Fruit fly (Drosophila melanogaster) whole organism, embryonic: ENCODE results near the gene CG34436.

Experiments
- Atf-2 ChIP-seq: fragments of 200-800 bp; sonication (Bioruptor generic); optimal IDR thresholded peaks from 2 replicates; lab custom pipeline; 2016; ENCODE audit warnings: missing biosample characterization, missing genetic modification characterization
- CG10431 ChIP-seq: fragments of 200-800 bp; sonication (Bioruptor generic); optimal IDR thresholded peaks from 3 replicates; lab custom pipeline; 2018; ENCODE audit warnings: missing biosample characterization, mild to moderate bottlenecking, missing genetic modification characterization
- CG10462 ChIP-seq: fragments of 200-800 bp; sonication (Bioruptor generic); optimal IDR thresholded peaks from 2 replicates; lab custom pipeline; 2016; ENCODE audit warnings: missing biosample characterization, missing genetic modification characterization
- CG11093 ChIP-seq: fragments of 200-800 bp; sonication (Bioruptor generic); IDR thresholded peaks from 3 replicates; pipeline ENCODE4 v1.3.6; 2022; ENCODE audit warnings: missing biosample characterization, missing genetic modification characterization
- CG1233 ChIP-seq: fragments of 200-800 bp; sonication (Bioruptor generic); optimal IDR thresholded peaks from 4 replicates; lab custom pipeline; 2018; ENCODE audit warnings: missing biosample characterization, mild to moderate bottlenecking, missing genetic modification characterization
- CG13123 ChIP-seq: fragments of 200-800 bp; sonication (Bioruptor generic); optimal IDR thresholded peaks from 2 replicates; lab custom pipeline; 2016; ENCODE audit warnings: missing biosample characterization, missing genetic modification characterization
- CG13894 ChIP-seq: fragments of 200-800 bp; sonication (Bioruptor generic); optimal IDR thresholded peaks from 3 replicates; lab custom pipeline; 2018; ENCODE audit warnings: missing biosample characterization, mild to moderate bottlenecking, missing genetic modification characterization, moderate library complexity
- CG16779 ChIP-seq: fragments of 200-800 bp; sonication (Bioruptor generic); IDR thresholded peaks from 2 replicates; pipeline ENCODE4 v1.3.6; 2022; ENCODE audit warnings: missing biosample characterization, missing genetic modification characterization
- CG17385 ChIP-seq: fragments of 200-800 bp; sonication (Bioruptor generic); optimal IDR thresholded peaks from 3 replicates; lab custom pipeline; 2018; ENCODE audit warnings: missing biosample characterization, mild to moderate bottlenecking, missing genetic modification characterization
- CG18476 ChIP-seq: fragments of 200-800 bp; sonication (Bioruptor generic); optimal IDR thresholded peaks from 2 replicates; lab custom pipeline; 2016; ENCODE audit warnings: missing biosample characterization, mild to moderate bottlenecking, missing genetic modification characterization
- CG2199 ChIP-seq: fragments of 200-800 bp; sonication (Bioruptor generic); IDR thresholded peaks from 3 replicates; pipeline ENCODE4 v1.3.6; 2022; ENCODE audit warnings: missing biosample characterization, missing genetic modification characterization
- CG2875 ChIP-seq: fragments of 200-800 bp; sonication (Bioruptor generic); optimal IDR thresholded peaks from 2 replicates; lab custom pipeline; 2017; ENCODE audit warnings: missing biosample characterization, mild to moderate bottlenecking, missing genetic modification characterization, missing genetic modification reagents
- CG31224 ChIP-seq: fragments of 200-800 bp; sonication (Bioruptor generic); IDR thresholded peaks from 2 replicates; pipeline ENCODE4 v1.3.6; 2022; ENCODE audit warnings: missing biosample characterization, missing genetic modification characterization
- CG32767 ChIP-seq: fragments of 200-800 bp; sonication (Bioruptor generic); IDR thresholded peaks from 2 replicates; pipeline ENCODE4 v1.3.6; 2022; ENCODE audit warnings: missing biosample characterization, missing genetic modification characterization
- CG32772 ChIP-seq: fragments of 200-800 bp; sonication (Bioruptor generic); IDR thresholded peaks from 2 replicates; pipeline ENCODE4 v1.3.6; 2022; ENCODE audit warnings: missing biosample characterization, missing genetic modification characterization
- CG42726 ChIP-seq: fragments of 200-800 bp; sonication (Bioruptor generic); IDR thresholded peaks from 2 replicates; pipeline ENCODE4 v1.3.6; 2022; ENCODE audit warnings: missing biosample characterization, missing genetic modification characterization; ENCODE audit not compliant: partially characterized antibody
- CG4282 ChIP-seq: fragments of 200-800 bp; sonication (Bioruptor generic); optimal IDR thresholded peaks from 2 replicates; lab custom pipeline; 2016; ENCODE audit warnings: missing biosample characterization, missing genetic modification characterization
- CG4360 ChIP-seq: fragments of 200-800 bp; sonication (Bioruptor generic); IDR thresholded peaks from 2 replicates; pipeline ENCODE4 v1.3.6; 2022; ENCODE audit warnings: missing biosample characterization, missing genetic modification characterization
- CG4404 ChIP-seq: fragments of 200-800 bp; sonication (Bioruptor generic); IDR thresholded peaks from 2 replicates; pipeline ENCODE4 v1.3.6; 2022; ENCODE audit warnings: missing biosample characterization, missing genetic modification characterization
- CG7556 ChIP-seq: fragments of 200-800 bp; sonication (Bioruptor generic); optimal IDR thresholded peaks from 2 replicates; lab custom pipeline; 2017; ENCODE audit warnings: missing biosample characterization, mild to moderate bottlenecking, missing genetic modification characterization
- CG7928 ChIP-seq: fragments of 200-800 bp; sonication (Bioruptor generic); optimal IDR thresholded peaks from 2 replicates; lab custom pipeline; 2017; ENCODE audit warnings: missing biosample characterization, mild to moderate bottlenecking, missing genetic modification characterization
- CG7987 ChIP-seq: fragments of 200-800 bp; sonication (Bioruptor generic); optimal IDR thresholded peaks from 2 replicates; lab custom pipeline; 2018; ENCODE audit warnings: missing biosample characterization, mild to moderate bottlenecking, missing genetic modification characterization, moderate library complexity
- CG8765 ChIP-seq: fragments of 200-800 bp; sonication (Bioruptor generic); IDR thresholded peaks from 2 replicates; pipeline ENCODE4 v1.3.6; 2022; ENCODE audit warnings: missing biosample characterization, missing genetic modification characterization
- CG9727 ChIP-seq: fragments of 200-800 bp; sonication (Bioruptor generic); optimal IDR thresholded peaks from 3 replicates; lab custom pipeline; 2017; ENCODE audit warnings: missing biosample characterization, mild to moderate bottlenecking, missing genetic modification characterization
- Doc3 ChIP-seq: fragments of 200-800 bp; sonication (Bioruptor generic); IDR thresholded peaks from 3 replicates; pipeline ENCODE4 v1.3.6; 2022; ENCODE audit warnings: missing biosample characterization, missing genetic modification characterization; ENCODE audit not compliant: partially characterized antibody
- Fer3 ChIP-seq: fragments of 200-800 bp; sonication (Bioruptor generic); optimal IDR thresholded peaks from 2 replicates; lab custom pipeline; 2018; ENCODE audit warnings: missing biosample characterization, mild to moderate bottlenecking, missing genetic modification characterization, moderate library complexity
- HLH3B ChIP-seq: fragments of 200-800 bp; sonication (Bioruptor generic); IDR thresholded peaks from 2 replicates; pipeline ENCODE4 v1.3.6; 2022; ENCODE audit warnings: missing biosample characterization, missing genetic modification characterization
- Hmx ChIP-seq: fragments of 200-800 bp; sonication (Bioruptor generic); optimal IDR thresholded peaks from 2 replicates; lab custom pipeline; 2016; ENCODE audit warnings: missing biosample characterization, missing genetic modification characterization
- Hr51 ChIP-seq, 2 experiments: fragments of 200-800 bp; sonication (Bioruptor generic); optimal IDR thresholded peaks; 2 replicates in 1 of 2; 3 replicates in 1 of 2; lab custom pipeline; 2016 to 2018; ENCODE audit warnings: missing biosample characterization in 2 of 2, missing genetic modification characterization in 2 of 2, mild to moderate bottlenecking in 1 of 2, moderate library complexity in 1 of 2
- NK7.1 ChIP-seq: fragments of 200-800 bp; sonication (Bioruptor generic); optimal IDR thresholded peaks from 3 replicates; lab custom pipeline; 2016; ENCODE audit warnings: missing biosample characterization, missing genetic modification characterization
- Nf-YB ChIP-seq: fragments of 200-800 bp; sonication (Bioruptor generic); optimal IDR thresholded peaks from 3 replicates; lab custom pipeline; 2019; ENCODE audit warnings: missing biosample characterization, mild to moderate bottlenecking, missing genetic modification characterization, moderate library complexity
- Rfx ChIP-seq: fragments of 200-800 bp; sonication (Bioruptor generic); IDR thresholded peaks from 2 replicates; pipeline ENCODE4 v1.3.6; 2022; ENCODE audit warnings: missing biosample characterization, missing genetic modification characterization
- btn ChIP-seq: fragments of 200-800 bp; sonication (Bioruptor generic); optimal IDR thresholded peaks from 2 replicates; lab custom pipeline; 2016; ENCODE audit warnings: missing biosample characterization, missing genetic modification characterization
- corto ChIP-seq: fragments of 200-800 bp; sonication (Bioruptor generic); optimal IDR thresholded peaks from 2 replicates; lab custom pipeline; 2016; ENCODE audit warnings: missing biosample characterization, mild to moderate bottlenecking, missing genetic modification characterization, moderate library complexity
- crp ChIP-seq, 2 experiments: fragments of 200-800 bp; sonication (Bioruptor generic); optimal IDR thresholded peaks; 2 replicates in 1 of 2; 3 replicates in 1 of 2; lab custom pipeline; 2017; ENCODE audit warnings: missing biosample characterization in 2 of 2, missing genetic modification characterization in 2 of 2, mild to moderate bottlenecking in 1 of 2, moderate library complexity in 1 of 2
- cwo ChIP-seq: fragments of 200-800 bp; sonication (Bioruptor generic); optimal IDR thresholded peaks from 3 replicates; lab custom pipeline; 2017; ENCODE audit warnings: missing biosample characterization, missing genetic modification characterization, mild to moderate bottlenecking, moderate library complexity, missing genetic modification reagents
- da ChIP-seq: fragments of 200-800 bp; sonication (Bioruptor generic); optimal IDR thresholded peaks from 2 replicates; lab custom pipeline; 2016; ENCODE audit warnings: missing biosample characterization, missing genetic modification characterization
- eve ChIP-seq, 2 experiments: fragments of >200 bp; optimal IDR thresholded peaks; 2 replicates each; lab custom pipeline; 2017; ENCODE audit warnings: missing biosample characterization in 2 of 2, missing genetic modification characterization in 2 of 2
- gfzf ChIP-seq: fragments of 200-800 bp; sonication (Bioruptor generic); optimal IDR thresholded peaks from 2 replicates; lab custom pipeline; 2016; ENCODE audit warnings: missing biosample characterization, mild to moderate bottlenecking, missing genetic modification characterization, moderate library complexity
- grn ChIP-seq: fragments of 200-800 bp; sonication (Bioruptor generic); optimal IDR thresholded peaks from 3 replicates; lab custom pipeline; 2017; ENCODE audit warnings: missing biosample characterization, missing genetic modification characterization
- hkb ChIP-seq, 2 experiments: fragments of 200-800 bp in 1 of 2; fragments of >200 bp in 1 of 2; sonication (Bioruptor generic) in 1 of 2; IDR thresholded peaks in 1 of 2; optimal IDR thresholded peaks in 1 of 2; 2 replicates each; pipeline versions ENCODE4 v1.3.6 to Lab custom; 2017 to 2022; ENCODE audit warnings: missing biosample characterization in 1 of 2, missing genetic modification characterization in 1 of 2
- nerfin-1 ChIP-seq: fragments of 200-800 bp; sonication (Bioruptor generic); optimal IDR thresholded peaks from 3 replicates; lab custom pipeline; 2019; ENCODE audit warnings: missing biosample characterization, mild to moderate bottlenecking, missing genetic modification characterization, moderate library complexity
- phol ChIP-seq: fragments of 200-800 bp; sonication (Bioruptor generic); optimal IDR thresholded peaks from 3 replicates; lab custom pipeline; 2018; ENCODE audit warnings: missing biosample characterization, mild to moderate bottlenecking, missing genetic modification characterization, moderate library complexity
- row ChIP-seq: fragments of 200-800 bp; sonication (Bioruptor generic); IDR thresholded peaks from 3 replicates; pipeline ENCODE4 v1.3.6; 2022; ENCODE audit warnings: missing biosample characterization, missing genetic modification characterization
- sens ChIP-seq: fragments of 200-800 bp; sonication (Bioruptor generic); peaks from one replicate; lab custom pipeline; 2016; ENCODE audit warnings: missing biosample characterization, missing genetic modification characterization
- sug ChIP-seq: fragments of 200-800 bp; optimal IDR thresholded peaks from 2 replicates; lab custom pipeline; 2019; ENCODE audit warnings: missing biosample characterization, mild to moderate bottlenecking, missing genetic modification characterization, moderate library complexity
- tgo ChIP-seq: fragments of 200-800 bp; sonication (Bioruptor generic); IDR thresholded peaks from 3 replicates; pipeline ENCODE4 v1.3.6; 2022; ENCODE audit warnings: missing biosample characterization, missing genetic modification characterization
- tin ChIP-seq: fragments of 200-800 bp; sonication (Bioruptor generic); optimal IDR thresholded peaks from 3 replicates; lab custom pipeline; 2016; ENCODE audit warnings: missing biosample characterization, missing genetic modification characterization
- wdn ChIP-seq: fragments of 200-800 bp; sonication (Bioruptor generic); IDR thresholded peaks from 2 replicates; pipeline ENCODE4 v1.3.6; 2022; ENCODE audit warnings: missing biosample characterization, missing genetic modification characterization

Gene CG34436

dm6 chr3R:28317151-28317844 is 34.9 kb downstream of the CG34436 start (continued):
- TF ChIP-seq CG7556 (GFP tag; lab: Kevin White, UChicago): no peak
- peak; percentile 19 for TF ChIP-seq CG13894
- no peak for TF ChIP-seq Atf-2 (GFP tag; lab: Kevin White, UChicago)
- no peak for TF ChIP-seq crp (GFP tag; optimal IDR thresholded peaks at IDR 0.05; lab: Kevin White, UChicago)
- TF ChIP-seq phol (tag; lab: Kevin White, UChicago): peak; percentile 9
- no peak for TF ChIP-seq CG4360 (GFP tag; lab: Robert Waterston, UW)
- 0 out of 2 replicates have a peak, but pooled peaks have one; percentile 12 for TF ChIP-seq HLH3B (GFP tag; lab: Robert Waterston, UW)
- peak; percentile 16 for TF ChIP-seq CG18476 (GFP tag; lab: Kevin White, UChicago)
- no peak for TF ChIP-seq CG10462
- no peak for TF ChIP-seq corto
- TF ChIP-seq Rfx (GFP tag; lab: Robert Waterston, UW): 0 out of 2 replicates have a peak, but pooled peaks have one; percentile 29
- 0 out of 2 replicates have a peak, but pooled peaks have one; percentile 5 for TF ChIP-seq wdn (GFP tag; lab: Robert Waterston, UW)
- no peak for TF ChIP-seq CG7987 (GFP tag; lab: Kevin White, UChicago)
- peak; percentile 37 for TF ChIP-seq Fer3 (tag; lab: Kevin White, UChicago)
- peak; percentile 36 for TF ChIP-seq CG1233
- no peak for TF ChIP-seq da (GFP tag; lab: Kevin White, UChicago)
- TF ChIP-seq CG9727 (GFP tag; lab: Kevin White, UChicago): peak; percentile 27
- TF ChIP-seq hkb (optimal IDR thresholded peaks at IDR 0.05; lab: Kevin White, UChicago): no peak
- TF ChIP-seq hkb (GFP tag; IDR thresholded peaks at IDR 0.05; lab: Robert Waterston, UW): peak; percentile 44
- TF ChIP-seq CG7928 (GFP tag; lab: Kevin White, UChicago): no peak
- no peak for TF ChIP-seq sug
- no peak for TF ChIP-seq CG16779 (GFP tag; lab: Robert Waterston, UW)
- no peak for TF ChIP-seq CG32772 (GFP tag; lab: Robert Waterston, UW)
- TF ChIP-seq CG32767 (GFP tag; lab: Robert Waterston, UW): no peak
- no peak for TF ChIP-seq Doc3 (GFP tag; lab: Robert Waterston, UW)
- TF ChIP-seq CG13123 (GFP tag; lab: Kevin White, UChicago): no peak
- peak; percentile 45 for TF ChIP-seq row (GFP tag; lab: Robert Waterston, UW)
- TF ChIP-seq CG4404: no peak
- no peak for TF ChIP-seq CG31224 (GFP tag; lab: Robert Waterston, UW)
- TF ChIP-seq tgo (GFP tag; lab: Robert Waterston, UW): no peak
- TF ChIP-seq nerfin-1 (tag; lab: Kevin White, UChicago): no peak
- no peak for TF ChIP-seq CG10431
- no peak for TF ChIP-seq NK7.1 (GFP tag; lab: Kevin White, UChicago)
- no peak for TF ChIP-seq CG2199 (GFP tag; lab: Robert Waterston, UW)
- TF ChIP-seq CG2875: no peak
- no peak for TF ChIP-seq gfzf (GFP tag; lab: Kevin White, UChicago)
- no peak for TF ChIP-seq grn (GFP tag; lab: Kevin White, UChicago)
- TF ChIP-seq cwo (GFP tag; lab: Kevin White, UChicago): peak; percentile 16
- TF ChIP-seq sens (GFP tag; lab: Kevin White, UChicago): peak; percentile 26
- TF ChIP-seq Nf-YB: no peak
- TF ChIP-seq CG4282 (GFP tag; lab: Kevin White, UChicago): no peak
- TF ChIP-seq CG17385 (GFP tag; lab: Kevin White, UChicago): no peak
- TF ChIP-seq btn (GFP tag; lab: Kevin White, UChicago): no peak
- peak in 1 of 2 experiments; percentile 2 for TF ChIP-seq Hr51 (GFP tag; optimal IDR thresholded peaks at IDR 0.05; lab: Kevin White, UChicago)
- TF ChIP-seq eve (GFP tag; optimal IDR thresholded peaks at IDR 0.05; lab: Kevin White, UChicago): no peak
- TF ChIP-seq tin (GFP tag; lab: Kevin White, UChicago): peak; percentile 6
- TF ChIP-seq CG8765: no peak
- TF ChIP-seq Hmx (GFP tag; lab: Kevin White, UChicago): no peak
- no peak for TF ChIP-seq CG11093 (GFP tag; lab: Robert Waterston, UW)
- no peak for TF ChIP-seq CG42726 (GFP tag; lab: Robert Waterston, UW)
